Worm (Caenorhabditis elegans) whole organism, L2 larva: Measurements from ENCODE around the gene R08E3.3.

ENCODE experiments used
- nhr-11 ChIP-seq: fragments of 150-350 bp; optimal IDR thresholded peaks from 2 replicates; lab custom pipeline; 2014; ENCODE audit warnings: missing biosample characterization, missing genetic modification characterization
- unc-55 ChIP-seq: fragments of 150-350 bp; sonication (generic microtip); optimal IDR thresholded peaks from 3 replicates; lab custom pipeline; 2014; ENCODE audit warnings: missing biosample characterization, missing genetic modification reagents, missing genetic modification characterization
- unc-62 ChIP-seq: fragments of 150-350 bp; optimal IDR thresholded peaks from 2 replicates; lab custom pipeline; 2014; ENCODE audit warnings: missing biosample characterization, missing genetic modification reagents, missing genetic modification characterization

ce11 chrX:4802255-4802654, 16.1 kb upstream of the R08E3.3 start:
- peak; percentile 6 for TF ChIP-seq unc-55 (GFP tag; lab: Kevin White, UChicago)
- TF ChIP-seq unc-62 (GFP tag; lab: Kevin White, UChicago) = no peak
- no peak for TF ChIP-seq nhr-11 (tag; lab: Kevin White, UChicago)
